Worm (Caenorhabditis elegans): ENCODE measurements around the gene idpa-1.

ce11 chrIII:2918655-2919054 is 17.6 kb upstream of the idpa-1 start:
- TF ChIP-seq tbp1 (GFP tag; optimal IDR thresholded peaks at IDR 0.05): no peak
- TF ChIP-seq repo-1 (tag; optimal IDR thresholded peaks at IDR 0.05): no peak
- no peak for TF ChIP-seq ztf-25 (GFP tag; IDR thresholded peaks at IDR 0.05)
- no peak for TF ChIP-seq dpl-1 (GFP tag; optimal IDR thresholded peaks at IDR 0.05)
- no peak for TF ChIP-seq unc-130 (GFP tag; optimal IDR thresholded peaks at IDR 0.05)
- TF ChIP-seq lir-1 (GFP tag; conservative IDR thresholded peaks at IDR 0.05): no peak
- no peak for TF ChIP-seq K11D2.4 (GFP tag; IDR thresholded peaks at IDR 0.05)
- no peak for TF ChIP-seq ztf-3 (GFP tag; optimal IDR thresholded peaks at IDR 0.05)

Data from whole organism, young adult.